Worm (Caenorhabditis elegans) whole organism, L2 larva: ENCODE measurements around the gene F19H8.2.

Experiments
- C34F6.9 ChIP-seq: fragments of 150-350 bp; optimal IDR thresholded peaks from 2 replicates; lab custom pipeline; 2014; ENCODE audit warnings: missing biosample characterization, missing genetic modification characterization
- F13H6.1 ChIP-seq: sonication (generic microtip); optimal IDR thresholded peaks from 2 replicates; lab custom pipeline; 2016; ENCODE audit warnings: missing genetic modification characterization, missing compliant biosample characterization
- R02D3.7 ChIP-seq: fragments of 150-350 bp; optimal IDR thresholded peaks from 2 replicates; lab custom pipeline; 2014; ENCODE audit warnings: missing biosample characterization, missing genetic modification characterization
- Y55F3AM.14 ChIP-seq: fragments of 200-800 bp; sonication (Bioruptor generic); optimal IDR thresholded peaks from 2 replicates; lab custom pipeline; 2018; ENCODE audit warnings: mild to moderate bottlenecking, missing genetic modification characterization, missing compliant biosample characterization
- ZK546.5 ChIP-seq: sonication (generic microtip); optimal IDR thresholded peaks from 2 replicates; lab custom pipeline; 2017; ENCODE audit warnings: missing biosample characterization, missing genetic modification characterization
- alr-1 ChIP-seq: fragments of 150-350 bp; optimal IDR thresholded peaks from 2 replicates; lab custom pipeline; 2014; ENCODE audit warnings: missing biosample characterization, missing genetic modification characterization
- crh-2 ChIP-seq: sonication (generic microtip); optimal IDR thresholded peaks from 2 replicates; lab custom pipeline; 2017; ENCODE audit warnings: missing biosample characterization, missing genetic modification characterization
- dmd-4 ChIP-seq: sonication (generic microtip); optimal IDR thresholded peaks from 2 replicates; lab custom pipeline; 2017; ENCODE audit warnings: missing biosample characterization, missing genetic modification characterization
- egl-27 ChIP-seq: sonication (generic microtip); optimal IDR thresholded peaks from 3 replicates; lab custom pipeline; 2017; ENCODE audit warnings: missing biosample characterization, missing genetic modification reagents, missing genetic modification characterization
- fos-1 ChIP-seq: fragments of 150-350 bp; optimal IDR thresholded peaks from 2 replicates; lab custom pipeline; 2014; ENCODE audit warnings: missing biosample characterization, missing genetic modification characterization
- gmeb-1 ChIP-seq: fragments of 150-350 bp; optimal IDR thresholded peaks from 2 replicates; lab custom pipeline; 2014; ENCODE audit warnings: missing biosample characterization, missing genetic modification characterization
- lin-11 ChIP-seq: fragments of 150-350 bp; sonication (generic microtip); optimal IDR thresholded peaks from 2 replicates; lab custom pipeline; 2014; ENCODE audit warnings: missing biosample characterization, missing genetic modification characterization, inconsistent platforms, mixed read lengths
- lin-13 ChIP-seq: fragments of 150-350 bp; optimal IDR thresholded peaks from 2 replicates; lab custom pipeline; 2014; ENCODE audit warnings: missing biosample characterization, missing genetic modification reagents, missing genetic modification characterization
- lin-39 ChIP-seq: fragments of 150-350 bp; optimal IDR thresholded peaks from 2 replicates; lab custom pipeline; 2014; ENCODE audit warnings: missing biosample characterization, missing genetic modification reagents, missing genetic modification characterization
- mab-5 ChIP-seq: fragments of 150-350 bp; optimal IDR thresholded peaks from 2 replicates; lab custom pipeline; 2014; ENCODE audit warnings: missing biosample characterization, missing genetic modification characterization
- mdl-1 ChIP-seq, 2 experiments: fragments of 150-350 bp in 1 of 2; sonication (generic microtip) in 1 of 2; optimal IDR thresholded peaks; 2 replicates each; lab custom pipeline; 2017; ENCODE audit warnings: missing biosample characterization in 2 of 2, missing genetic modification characterization in 2 of 2
- nhr-10 ChIP-seq: sonication (generic microtip); optimal IDR thresholded peaks from 2 replicates; lab custom pipeline; 2017; ENCODE audit warnings: missing biosample characterization, missing genetic modification characterization
- nhr-11 ChIP-seq: fragments of 150-350 bp; optimal IDR thresholded peaks from 2 replicates; lab custom pipeline; 2014; ENCODE audit warnings: missing biosample characterization, missing genetic modification characterization
- nhr-129 ChIP-seq: fragments of 150-350 bp; optimal IDR thresholded peaks from 2 replicates; lab custom pipeline; 2014; ENCODE audit warnings: missing biosample characterization, missing genetic modification characterization
- nhr-21 ChIP-seq: fragments of 150-350 bp; optimal IDR thresholded peaks from 2 replicates; lab custom pipeline; 2014; ENCODE audit warnings: missing biosample characterization, missing genetic modification characterization
- nhr-23 ChIP-seq: fragments of 150-350 bp; optimal IDR thresholded peaks from 2 replicates; lab custom pipeline; 2014; ENCODE audit warnings: missing biosample characterization, missing genetic modification reagents, missing genetic modification characterization
- nhr-25 ChIP-seq: fragments of 150-350 bp; sonication (generic microtip); optimal IDR thresholded peaks from 3 replicates; lab custom pipeline; 2014; ENCODE audit warnings: missing biosample characterization, missing genetic modification characterization
- nhr-6 ChIP-seq: fragments of 150-350 bp; optimal IDR thresholded peaks from 2 replicates; lab custom pipeline; 2014; ENCODE audit warnings: missing biosample characterization, missing genetic modification characterization
- peb-1 ChIP-seq: fragments of 150-350 bp; optimal IDR thresholded peaks from 2 replicates; lab custom pipeline; 2014; ENCODE audit warnings: missing biosample characterization, missing genetic modification characterization
- sem-4 ChIP-seq: fragments of 150-350 bp; optimal IDR thresholded peaks from 2 replicates; lab custom pipeline; 2014; ENCODE audit warnings: missing biosample characterization, missing genetic modification reagents, missing genetic modification characterization
- skn-1 ChIP-seq: sonication (generic microtip); optimal IDR thresholded peaks from 2 replicates; lab custom pipeline; 2017; ENCODE audit warnings: missing biosample characterization, missing genetic modification characterization
- sma-3 ChIP-seq: sonication (generic microtip); optimal IDR thresholded peaks from 2 replicates; lab custom pipeline; 2016; ENCODE audit warnings: missing genetic modification reagents, missing genetic modification characterization, missing compliant biosample characterization
- sma-9 ChIP-seq, 2 experiments: fragments of 150-350 bp in 1 of 2; sonication (generic microtip) in 1 of 2; optimal IDR thresholded peaks; 2 replicates each; lab custom pipeline; 2014 to 2016; ENCODE audit warnings: missing genetic modification characterization in 2 of 2, mild to moderate bottlenecking in 1 of 2, missing biosample characterization in 1 of 2, missing compliant biosample characterization in 1 of 2, missing genetic modification reagents in 1 of 2, moderate library complexity in 1 of 2
- snpc-4 ChIP-seq: fragments of 150-350 bp; optimal IDR thresholded peaks from 2 replicates; lab custom pipeline; 2014; ENCODE audit warnings: missing biosample characterization, missing genetic modification characterization
- unc-39 ChIP-seq: fragments of 150-350 bp; optimal IDR thresholded peaks from 2 replicates; lab custom pipeline; 2014; ENCODE audit warnings: missing biosample characterization, missing genetic modification characterization
- unc-62 ChIP-seq: fragments of 150-350 bp; optimal IDR thresholded peaks from 2 replicates; lab custom pipeline; 2014; ENCODE audit warnings: missing biosample characterization, missing genetic modification reagents, missing genetic modification characterization
- zag-1 ChIP-seq: fragments of 150-350 bp; optimal IDR thresholded peaks from 2 replicates; lab custom pipeline; 2014; ENCODE audit warnings: missing biosample characterization, missing genetic modification characterization
- ztf-11 ChIP-seq: sonication (generic microtip); optimal IDR thresholded peaks from 2 replicates; lab custom pipeline; 2017; ENCODE audit warnings: missing biosample characterization, missing genetic modification characterization

F19H8.2 gene

DNA sequence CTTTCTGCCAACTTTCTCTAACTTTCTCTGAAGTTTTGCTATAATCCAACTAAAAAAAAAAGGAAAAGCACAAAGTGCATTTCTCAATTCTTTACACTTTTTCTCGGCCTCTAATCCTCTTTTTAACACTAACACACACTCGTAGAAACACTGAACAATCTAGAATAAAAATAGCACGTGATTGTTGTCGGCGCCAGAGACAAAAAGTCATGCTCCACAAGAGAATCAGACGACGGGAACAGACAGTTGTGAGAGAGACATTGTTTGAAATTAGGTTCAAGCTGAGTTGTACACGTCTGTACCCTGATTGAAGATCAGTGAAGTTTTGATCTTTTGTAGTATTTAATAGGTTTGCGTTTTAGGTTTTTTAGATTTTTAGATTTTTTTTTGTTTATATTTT is 7.3 kb downstream of the F19H8.2 start (continued):
- TF ChIP-seq C34F6.9: peak; percentile 78
- TF ChIP-seq mdl-1 (tag; optimal IDR thresholded peaks at IDR 0.05; lab: Kevin White, UChicago): peak in 1 of 2 experiments; percentile 63
- TF ChIP-seq skn-1 (tag; lab: Kevin White, UChicago): no peak
- TF ChIP-seq nhr-11 (tag; lab: Kevin White, UChicago): no peak
- TF ChIP-seq snpc-4 (tag; lab: Kevin White, UChicago): peak; percentile 34
- TF ChIP-seq, all 48 proteins: peak for 17

DNA sequence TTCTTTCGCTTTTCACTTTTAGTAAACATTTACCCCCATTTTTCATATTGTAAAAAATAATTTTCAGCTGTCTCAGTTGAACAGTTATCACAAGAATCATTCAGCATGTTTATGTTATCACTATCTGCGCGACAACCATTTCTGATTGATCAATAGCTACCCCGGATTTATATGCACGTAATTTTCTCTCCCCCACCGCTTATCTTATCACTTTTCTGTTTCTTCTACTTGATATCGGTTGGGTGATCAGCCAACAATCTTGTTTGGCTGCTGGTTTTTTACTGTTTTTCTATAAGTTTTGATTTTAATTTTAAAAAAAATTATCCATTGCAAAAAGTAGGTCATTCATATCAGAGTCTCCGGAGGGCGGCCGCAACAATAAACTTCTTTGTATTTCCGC is 7.9 kb downstream of the F19H8.2 start:
- TF ChIP-seq skn-1 (tag; lab: Kevin White, UChicago) (no peak), F13H6.1 (no peak), nhr-6 (no peak), gmeb-1 (tag; lab: Kevin White, UChicago) (no peak), nhr-21 (tag; lab: Kevin White, UChicago) (peak; percentile 2), nhr-10 (tag; lab: Kevin White, UChicago) (no peak), sma-9 (GFP tag; optimal IDR thresholded peaks at IDR 0.05; lab: Kevin White, UChicago) (peak; percentile 48), sma-9 (tag; optimal IDR thresholded peaks at IDR 0.05; lab: Kevin White, UChicago) (no peak), Y55F3AM.14 (GFP tag; lab: Kevin White, UChicago) (no peak), peb-1 (no peak), C34F6.9 (no peak)

DNA sequence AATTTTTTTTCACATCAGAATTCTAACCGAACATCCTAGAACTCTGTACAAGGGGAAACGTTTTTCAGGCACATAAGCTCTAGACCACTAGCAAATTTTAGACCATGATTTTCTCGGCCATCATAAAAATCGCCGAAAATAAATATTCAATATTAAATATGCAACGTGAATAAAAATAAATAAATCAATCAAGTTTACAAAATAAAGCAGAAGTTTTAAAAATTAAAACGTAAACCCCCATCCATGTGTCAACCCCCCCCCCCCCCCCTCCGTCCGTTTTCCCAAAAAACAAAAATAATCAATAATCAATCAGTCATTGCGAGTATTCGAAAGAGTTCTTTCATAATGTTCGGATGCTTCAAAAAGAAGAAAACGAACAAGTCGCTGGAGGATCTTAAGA is 12.4 kb downstream of the F19H8.2 start, which contains the start of gene catp-4:
TSS of gene catp-4 (plus strand) at position 301 of the 400 bp plus-strand sequence.
- TF ChIP-seq lin-13 (GFP tag; lab: Kevin White, UChicago) (no peak), peb-1 (no peak), Y55F3AM.14 (GFP tag; lab: Kevin White, UChicago) (no peak), lin-39 (tag; lab: Kevin White, UChicago) (no peak), nhr-129 (tag; lab: Kevin White, UChicago) (no peak), R02D3.7 (tag; lab: Kevin White, UChicago) (no peak), C34F6.9 (no peak), sma-3 (GFP tag; lab: Kevin White, UChicago) (no peak)
- TF ChIP-seq, all 48 proteins: peak for 0

DNA sequence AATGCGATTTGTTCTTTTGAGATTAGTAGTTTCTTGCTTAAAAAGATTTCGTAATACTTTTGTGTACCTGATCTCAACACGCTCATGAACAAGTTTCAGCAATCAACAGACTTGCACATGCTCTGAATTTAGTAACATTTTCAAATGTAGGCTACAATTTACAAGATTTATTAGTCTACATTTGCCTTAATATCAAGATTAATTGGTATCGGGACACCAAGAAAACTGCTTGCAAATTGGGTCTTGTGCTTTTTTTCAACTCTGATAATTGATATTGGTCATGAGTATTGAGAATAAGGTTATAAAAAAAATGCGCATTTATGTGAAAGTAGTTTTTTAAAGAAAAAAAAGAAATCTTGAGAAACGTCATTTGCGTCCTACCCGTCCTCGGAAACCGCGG is 13.0 kb downstream of the F19H8.2 start:
- TF ChIP-seq snpc-4 (tag; lab: Kevin White, UChicago): no peak
- no peak for TF ChIP-seq ZK546.5 (tag; lab: Kevin White, UChicago)
- TF ChIP-seq Y55F3AM.14 (GFP tag; lab: Kevin White, UChicago): no peak
- no peak for TF ChIP-seq nhr-23 (tag; lab: Kevin White, UChicago)
- no peak for TF ChIP-seq dmd-4 (tag; lab: Kevin White, UChicago)
- TF ChIP-seq ztf-11 (tag; lab: Kevin White, UChicago): no peak
- TF ChIP-seq mab-5 (tag; lab: Kevin White, UChicago): no peak
- no peak for TF ChIP-seq zag-1 (tag; lab: Kevin White, UChicago)
- TF ChIP-seq nhr-6: no peak
- no peak for TF ChIP-seq sem-4 (tag; lab: Kevin White, UChicago)
- no peak for TF ChIP-seq fos-1 (tag; lab: Kevin White, UChicago)
- TF ChIP-seq unc-39 (tag; lab: Kevin White, UChicago): no peak
- no peak for TF ChIP-seq alr-1 (tag; lab: Kevin White, UChicago)
- TF ChIP-seq nhr-25 (tag; lab: Kevin White, UChicago): no peak
- no peak for TF ChIP-seq peb-1
- no peak for TF ChIP-seq egl-27 (tag; lab: Kevin White, UChicago)
- TF ChIP-seq unc-62 (GFP tag; lab: Kevin White, UChicago): no peak
- no peak for TF ChIP-seq lin-11 (tag; lab: Kevin White, UChicago)

DNA sequence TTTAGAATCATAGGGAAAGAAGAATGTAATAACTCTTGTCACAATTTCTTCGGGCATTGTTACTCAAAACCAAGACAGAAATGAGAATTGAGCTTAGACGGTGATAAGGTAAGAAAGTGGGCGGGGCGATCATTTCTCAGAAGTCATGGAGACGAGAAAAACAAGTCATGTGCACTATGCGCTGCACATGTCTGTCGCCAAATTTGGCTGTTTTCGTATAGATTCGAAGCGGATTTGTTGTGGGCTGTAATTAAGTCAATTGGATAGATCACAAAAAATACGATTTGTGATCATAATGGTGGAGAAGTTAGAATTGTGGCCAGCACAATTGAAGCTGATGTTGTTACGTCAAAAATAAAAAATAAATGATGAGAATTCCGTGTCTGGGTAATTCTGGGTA is 14.0 kb downstream of the F19H8.2 start, which contains the start of gene C01G12.7:
TSS of gene C01G12.7 (minus strand) at position 195 of the 400 bp plus-strand sequence.
- peak; percentile 26 for TF ChIP-seq lin-11 (tag; lab: Kevin White, UChicago)
- TF ChIP-seq ztf-11 (tag; lab: Kevin White, UChicago): no peak
- TF ChIP-seq crh-2 (tag; lab: Kevin White, UChicago): no peak
- TF ChIP-seq, all 48 proteins: peak for 1
